Fruit fly (Drosophila melanogaster) whole organism, prepupa: ENCODE measurements around the gene CG3345.

Experiments used
- CG10631 ChIP-seq: fragments of 200-800 bp; sonication (Bioruptor generic); optimal IDR thresholded peaks from 2 replicates; lab custom pipeline; 2016; ENCODE audit warnings: missing biosample characterization, missing genetic modification characterization
- CG10669 ChIP-seq: fragments of 200-800 bp; sonication (Bioruptor generic); optimal IDR thresholded peaks from 3 replicates; lab custom pipeline; 2018; ENCODE audit warnings: missing biosample characterization, mild to moderate bottlenecking, missing genetic modification characterization, moderate library complexity
- CG11762 ChIP-seq: fragments of 200-800 bp; sonication (Bioruptor generic); optimal IDR thresholded peaks from 3 replicates; lab custom pipeline; 2016; ENCODE audit warnings: missing biosample characterization, missing genetic modification characterization; ENCODE audit not compliant: insufficient read depth
- CG11902 ChIP-seq: fragments of 200-800 bp; sonication (Bioruptor generic); optimal IDR thresholded peaks from 3 replicates; lab custom pipeline; 2016; ENCODE audit warnings: missing biosample characterization, missing genetic modification characterization
- CG31627 ChIP-seq: fragments of 200-800 bp; sonication (Bioruptor generic); optimal IDR thresholded peaks from 3 replicates; lab custom pipeline; 2016; ENCODE audit warnings: missing biosample characterization, missing genetic modification characterization
- CG34406 ChIP-seq: fragments of 200-800 bp; sonication (Bioruptor generic); optimal IDR thresholded peaks from 3 replicates; lab custom pipeline; 2016; ENCODE audit warnings: missing biosample characterization, missing genetic modification characterization
- CG6854 ChIP-seq: fragments of 200-800 bp; sonication (Bioruptor generic); optimal IDR thresholded peaks from 2 replicates; lab custom pipeline; 2017; ENCODE audit warnings: missing biosample characterization, mild to moderate bottlenecking, missing genetic modification characterization
- CG8319 ChIP-seq: fragments of 200-800 bp; sonication (Bioruptor generic); optimal IDR thresholded peaks from 3 replicates; lab custom pipeline; 2016; ENCODE audit warnings: missing biosample characterization, missing genetic modification characterization
- CG8632 ChIP-seq: fragments of 200-800 bp; sonication (Bioruptor generic); optimal IDR thresholded peaks from 3 replicates; lab custom pipeline; 2016; ENCODE audit warnings: missing biosample characterization, missing genetic modification characterization
- CG9139 ChIP-seq: fragments of 200-800 bp; sonication (Bioruptor generic); optimal IDR thresholded peaks from 3 replicates; lab custom pipeline; 2017; ENCODE audit warnings: missing biosample characterization, mild to moderate bottlenecking, missing genetic modification characterization
- Eip75B ChIP-seq: fragments of 200-800 bp; sonication (Bioruptor generic); optimal IDR thresholded peaks from 3 replicates; lab custom pipeline; 2016; ENCODE audit warnings: missing biosample characterization, missing genetic modification characterization
- Ets21C ChIP-seq: fragments of 200-800 bp; sonication (Bioruptor generic); optimal IDR thresholded peaks from 3 replicates; lab custom pipeline; 2016; ENCODE audit warnings: missing biosample characterization, missing genetic modification characterization
- Hr4 ChIP-seq: fragments of 200-800 bp; sonication (Bioruptor generic); optimal IDR thresholded peaks from 3 replicates; lab custom pipeline; 2016; ENCODE audit warnings: missing biosample characterization, missing genetic modification characterization
- Lpt ChIP-seq: fragments of 200-800 bp; sonication (Bioruptor generic); optimal IDR thresholded peaks from 3 replicates; lab custom pipeline; 2016; ENCODE audit warnings: missing biosample characterization, missing genetic modification characterization
- Smox ChIP-seq: fragments of 200-800 bp; sonication (Bioruptor generic); optimal IDR thresholded peaks from 3 replicates; lab custom pipeline; 2016; ENCODE audit warnings: missing biosample characterization, missing genetic modification characterization
- Sox102F ChIP-seq: fragments of 200-800 bp; sonication (Bioruptor generic); optimal IDR thresholded peaks from 2 replicates; lab custom pipeline; 2016; ENCODE audit warnings: missing biosample characterization, mild to moderate bottlenecking, missing genetic modification characterization
- dac ChIP-seq: fragments of 200-800 bp; sonication (Bioruptor generic); optimal IDR thresholded peaks from 2 replicates; lab custom pipeline; 2017; ENCODE audit warnings: missing biosample characterization, mild to moderate bottlenecking, missing genetic modification characterization
- dsx ChIP-seq: fragments of 200-800 bp; optimal IDR thresholded peaks from 3 replicates; lab custom pipeline; 2019; ENCODE audit warnings: missing biosample characterization, mild to moderate bottlenecking, missing genetic modification characterization, moderate library complexity; ENCODE audit not compliant: poor library complexity, severe bottlenecking
- eg ChIP-seq: fragments of 200-800 bp; sonication (Bioruptor generic); IDR thresholded peaks from 3 replicates; pipeline ENCODE4 v1.3.6; 2022; ENCODE audit warnings: missing biosample characterization, missing genetic modification characterization
- esn ChIP-seq: fragments of 200-800 bp; sonication (Bioruptor generic); optimal IDR thresholded peaks from 2 replicates; lab custom pipeline; 2016; ENCODE audit warnings: missing biosample characterization, mild to moderate bottlenecking, missing genetic modification characterization, moderate library complexity
- fd85E ChIP-seq: fragments of 200-800 bp; sonication (Bioruptor generic); optimal IDR thresholded peaks from 3 replicates; lab custom pipeline; 2016; ENCODE audit warnings: missing biosample characterization, missing genetic modification characterization
- fkh ChIP-seq: fragments of 200-800 bp; sonication (Bioruptor generic); optimal IDR thresholded peaks from 3 replicates; lab custom pipeline; 2017; ENCODE audit warnings: missing biosample characterization, mild to moderate bottlenecking, missing genetic modification characterization, moderate library complexity
- net ChIP-seq: fragments of 200-800 bp; sonication (Bioruptor generic); optimal IDR thresholded peaks from 3 replicates; lab custom pipeline; 2016; ENCODE audit warnings: missing biosample characterization, missing genetic modification characterization
- pdm3 ChIP-seq: fragments of 200-800 bp; sonication (Bioruptor generic); optimal IDR thresholded peaks from 3 replicates; lab custom pipeline; 2016; ENCODE audit warnings: missing biosample characterization, missing genetic modification characterization
- ss ChIP-seq, 2 experiments: fragments of 200-800 bp; sonication (Bioruptor generic); optimal IDR thresholded peaks; 2 replicates in 1 of 2; 3 replicates in 1 of 2; lab custom pipeline; 2017 to 2018; ENCODE audit warnings: mild to moderate bottlenecking in 2 of 2, missing biosample characterization in 2 of 2, missing genetic modification characterization in 2 of 2, moderate library complexity in 1 of 2
- topi ChIP-seq: fragments of 200-800 bp; sonication (Bioruptor generic); optimal IDR thresholded peaks from 3 replicates; lab custom pipeline; 2016; ENCODE audit warnings: missing biosample characterization, missing genetic modification characterization

CG3345 gene

dm6 chr2L:319159-319558 is 50.3 kb downstream of the CG3345 start, which contains the start of gene CG11912:
Gene CG11912 (minus strand): TSS chr2L:319259.
- TF ChIP-seq CG8319 = no peak

dm6 chr2L:319745-320144 is 50.9 kb downstream of the CG3345 start:
- TF ChIP-seq dsx (GFP tag; lab: Kevin White, UChicago) = no peak
- no peak for TF ChIP-seq Sox102F (GFP tag; lab: Kevin White, UChicago)
- no peak for TF ChIP-seq fkh (GFP tag; lab: Kevin White, UChicago)
- TF ChIP-seq Smox (GFP tag; lab: Kevin White, UChicago) = no peak
- no peak for TF ChIP-seq pdm3 (GFP tag; lab: Kevin White, UChicago)
- no peak for TF ChIP-seq CG8632 (GFP tag; lab: Kevin White, UChicago)
- no peak for TF ChIP-seq CG9139 (GFP tag; lab: Kevin White, UChicago)
- TF ChIP-seq CG6854 (GFP tag; lab: Kevin White, UChicago) = no peak
- TF ChIP-seq dac (GFP tag; lab: Kevin White, UChicago) = no peak
- no peak for TF ChIP-seq Ets21C (GFP tag; lab: Kevin White, UChicago)
- TF ChIP-seq net (GFP tag; lab: Kevin White, UChicago) = no peak
- no peak for TF ChIP-seq CG34406 (GFP tag; lab: Kevin White, UChicago)
- TF ChIP-seq CG10669 = no peak
- no peak for TF ChIP-seq esn (GFP tag; lab: Kevin White, UChicago)
- TF ChIP-seq CG10631 (GFP tag; lab: Kevin White, UChicago) = no peak
- TF ChIP-seq ss (GFP tag; optimal IDR thresholded peaks at IDR 0.05; lab: Kevin White, UChicago) = no peak
- no peak for TF ChIP-seq topi
- TF ChIP-seq Eip75B (GFP tag; lab: Kevin White, UChicago) = no peak
- TF ChIP-seq fd85E (GFP tag; lab: Kevin White, UChicago) = no peak
- TF ChIP-seq, all 60 proteins: peak for 0

- no peak for TF ChIP-seq Smox (GFP tag; lab: Kevin White, UChicago)
- TF ChIP-seq CG11902 = no peak
- TF ChIP-seq Lpt = no peak
- no peak for TF ChIP-seq Hr4 (GFP tag; lab: Kevin White, UChicago)
- no peak for TF ChIP-seq CG6854 (GFP tag; lab: Kevin White, UChicago)
- no peak for TF ChIP-seq CG31627 (GFP tag; lab: Kevin White, UChicago)
- no peak for TF ChIP-seq CG10631 (GFP tag; lab: Kevin White, UChicago)
- TF ChIP-seq net (GFP tag; lab: Kevin White, UChicago) = no peak
- TF ChIP-seq eg (GFP tag; lab: Robert Waterston, UW) = no peak
- no peak for TF ChIP-seq ss (GFP tag; optimal IDR thresholded peaks at IDR 0.05; lab: Kevin White, UChicago)
- TF ChIP-seq CG11762 (GFP tag; lab: Kevin White, UChicago) = no peak
Observed at dm6 chr2L:321148-321547, 52.3 kb downstream of the CG3345 start, which contains the start of gene CG11911. Gene CG11911 (minus strand): TSS chr2L:321248.
